Fruit fly (Drosophila melanogaster) whole organism, embryonic: Measurements from ENCODE around the gene MBD-like.

ENCODE experiments used
- Adf1 ChIP-seq: fragments of 200-800 bp; sonication (Bioruptor generic); IDR thresholded peaks from 2 replicates; pipeline ENCODE4 v1.3.6; 2022; ENCODE audit warnings: missing biosample characterization, missing genetic modification characterization
- Awh ChIP-seq: fragments of 200-800 bp; sonication (Bioruptor generic); IDR thresholded peaks from 2 replicates; pipeline ENCODE4, ENCODE4 v1.3.6; 2022; ENCODE audit warnings: missing biosample characterization, missing genetic modification characterization
- BEAF-32 ChIP-seq: fragments of 200-800 bp; sonication (Bioruptor generic); optimal IDR thresholded peaks from 3 replicates; lab custom pipeline; 2017; ENCODE audit warnings: missing biosample characterization, missing genetic modification characterization, mild to moderate bottlenecking, moderate library complexity, missing genetic modification reagents
- CG10267 ChIP-seq: fragments of 200-800 bp; sonication (Bioruptor generic); optimal IDR thresholded peaks from 2 replicates; lab custom pipeline; 2018; ENCODE audit warnings: missing biosample characterization, mild to moderate bottlenecking, missing genetic modification characterization, moderate library complexity
- CG12219 ChIP-seq: fragments of 200-800 bp; sonication (Bioruptor generic); optimal IDR thresholded peaks from 3 replicates; lab custom pipeline; 2018; ENCODE audit warnings: missing biosample characterization, mild to moderate bottlenecking, missing genetic modification characterization
- CG12236 ChIP-seq: fragments of 200-800 bp; sonication (Bioruptor generic); optimal IDR thresholded peaks from 2 replicates; lab custom pipeline; 2016; ENCODE audit warnings: missing biosample characterization, missing genetic modification characterization
- CG13123 ChIP-seq: fragments of 200-800 bp; sonication (Bioruptor generic); optimal IDR thresholded peaks from 2 replicates; lab custom pipeline; 2016; ENCODE audit warnings: missing biosample characterization, missing genetic modification characterization
- CG13624 ChIP-seq: fragments of 200-800 bp; sonication (Bioruptor generic); optimal IDR thresholded peaks from 2 replicates; lab custom pipeline; 2016; ENCODE audit warnings: missing biosample characterization, missing genetic modification characterization
- CG14710 ChIP-seq: fragments of 200-800 bp; sonication (Bioruptor generic); optimal IDR thresholded peaks from 3 replicates; lab custom pipeline; 2019; ENCODE audit warnings: missing biosample characterization, mild to moderate bottlenecking, missing genetic modification characterization, moderate library complexity
- CG14965 ChIP-seq: fragments of 200-800 bp; sonication (Bioruptor generic); optimal IDR thresholded peaks from 2 replicates; lab custom pipeline; 2016; ENCODE audit warnings: missing biosample characterization, missing genetic modification characterization, borderline replicate concordance
- CG15601 ChIP-seq: fragments of 200-800 bp; sonication (Bioruptor generic); optimal IDR thresholded peaks from 3 replicates; lab custom pipeline; 2019; ENCODE audit warnings: missing biosample characterization, mild to moderate bottlenecking, missing genetic modification characterization, moderate library complexity
- CG16779 ChIP-seq: fragments of 200-800 bp; sonication (Bioruptor generic); IDR thresholded peaks from 2 replicates; pipeline ENCODE4 v1.3.6; 2022; ENCODE audit warnings: missing biosample characterization, missing genetic modification characterization
- CG16815 ChIP-seq: fragments of 200-800 bp; sonication (Bioruptor generic); optimal IDR thresholded peaks from 3 replicates; lab custom pipeline; 2017; ENCODE audit warnings: missing biosample characterization, mild to moderate bottlenecking, missing genetic modification characterization
- CG17359 ChIP-seq: fragments of 200-800 bp; sonication (Bioruptor generic); optimal IDR thresholded peaks from 3 replicates; lab custom pipeline; 2018; ENCODE audit warnings: missing biosample characterization, mild to moderate bottlenecking, missing genetic modification characterization, moderate library complexity
- CG18011 ChIP-seq: fragments of 200-800 bp; sonication (Bioruptor generic); optimal IDR thresholded peaks from 2 replicates; lab custom pipeline; 2017; ENCODE audit warnings: missing biosample characterization, missing genetic modification characterization, mild to moderate bottlenecking, moderate library complexity, missing genotype
- CG2678 ChIP-seq: fragments of 200-800 bp; sonication (Bioruptor generic); optimal IDR thresholded peaks from 3 replicates; lab custom pipeline; 2019; ENCODE audit warnings: missing biosample characterization, mild to moderate bottlenecking, missing genetic modification characterization, moderate library complexity
- CG30431 ChIP-seq: fragments of 200-800 bp; sonication (Bioruptor generic); optimal IDR thresholded peaks from 2 replicates; lab custom pipeline; 2017; ENCODE audit warnings: missing biosample characterization, missing genetic modification characterization
- CG31365 ChIP-seq: fragments of 200-800 bp; sonication (Bioruptor generic); optimal IDR thresholded peaks from 2 replicates; lab custom pipeline; 2018; ENCODE audit warnings: missing biosample characterization, mild to moderate bottlenecking, missing genetic modification characterization
- CG33213 ChIP-seq: fragments of 200-800 bp; sonication (Bioruptor generic); optimal IDR thresholded peaks from 3 replicates; lab custom pipeline; 2016; ENCODE audit warnings: missing biosample characterization, missing genetic modification characterization
- CG3847 ChIP-seq: fragments of 200-800 bp; sonication (Bioruptor generic); IDR thresholded peaks from 2 replicates; pipeline ENCODE4 v1.3.6; 2022; ENCODE audit warnings: missing biosample characterization, missing genetic modification characterization
- CG4854 ChIP-seq: fragments of 200-800 bp; sonication (Bioruptor generic); optimal IDR thresholded peaks from 2 replicates; lab custom pipeline; 2016; ENCODE audit warnings: missing biosample characterization, missing genetic modification characterization, inconsistent platforms
- CG6254 ChIP-seq: fragments of 200-800 bp; sonication (Bioruptor generic); optimal IDR thresholded peaks from 3 replicates; lab custom pipeline; 2017; ENCODE audit warnings: mild to moderate bottlenecking, missing biosample characterization, missing genetic modification reagents, missing genetic modification characterization
- CG7839 ChIP-seq: fragments of 200-800 bp; sonication (Bioruptor generic); optimal IDR thresholded peaks from 3 replicates; lab custom pipeline; 2018; ENCODE audit warnings: missing biosample characterization, mild to moderate bottlenecking, missing genetic modification characterization, moderate library complexity
- CG8944 ChIP-seq: fragments of 200-800 bp; sonication (Bioruptor generic); optimal IDR thresholded peaks from 3 replicates; lab custom pipeline; 2016; ENCODE audit warnings: missing biosample characterization, missing genetic modification characterization
- Dad ChIP-seq: fragments of 200-800 bp; sonication (Bioruptor generic); optimal IDR thresholded peaks from 3 replicates; lab custom pipeline; 2016; ENCODE audit warnings: missing biosample characterization, missing genetic modification characterization
- Dip3 ChIP-seq: fragments of 200-800 bp; sonication (Bioruptor generic); optimal IDR thresholded peaks from 3 replicates; lab custom pipeline; 2016; ENCODE audit warnings: missing biosample characterization, missing genetic modification characterization
- ERR ChIP-seq: fragments of 200-800 bp; sonication (Bioruptor generic); optimal IDR thresholded peaks from 2 replicates; lab custom pipeline; 2016; ENCODE audit warnings: missing biosample characterization, missing genetic modification characterization
- MTF-1 ChIP-seq: fragments of 200-800 bp; sonication (Bioruptor generic); optimal IDR thresholded peaks from 2 replicates; lab custom pipeline; 2018; ENCODE audit warnings: missing biosample characterization, mild to moderate bottlenecking, missing genetic modification characterization, borderline replicate concordance
- Ssrp ChIP-seq: fragments of 200-800 bp; sonication (Bioruptor generic); optimal IDR thresholded peaks from 2 replicates; lab custom pipeline; 2018; ENCODE audit warnings: missing biosample characterization, mild to moderate bottlenecking, missing genetic modification characterization, moderate library complexity
- ase ChIP-seq: fragments of 200-800 bp; sonication (Bioruptor generic); IDR thresholded peaks from 3 replicates; pipeline ENCODE4 v1.3.6; 2022; ENCODE audit warnings: missing biosample characterization, missing genetic modification characterization
- bbx ChIP-seq: fragments of 200-800 bp; sonication (Bioruptor generic); IDR thresholded peaks from 2 replicates; pipeline ENCODE4 v1.3.6; 2022; ENCODE audit warnings: missing biosample characterization, missing genetic modification characterization; ENCODE audit not compliant: partially characterized antibody
- corto ChIP-seq: fragments of 200-800 bp; sonication (Bioruptor generic); optimal IDR thresholded peaks from 2 replicates; lab custom pipeline; 2016; ENCODE audit warnings: missing biosample characterization, mild to moderate bottlenecking, missing genetic modification characterization, moderate library complexity
- crc ChIP-seq: fragments of 200-800 bp; sonication (Bioruptor generic); optimal IDR thresholded peaks from 2 replicates; lab custom pipeline; 2016; ENCODE audit warnings: missing biosample characterization, missing genetic modification characterization
- cwo ChIP-seq: fragments of 200-800 bp; sonication (Bioruptor generic); optimal IDR thresholded peaks from 3 replicates; lab custom pipeline; 2017; ENCODE audit warnings: missing biosample characterization, missing genetic modification characterization, mild to moderate bottlenecking, moderate library complexity, missing genetic modification reagents
- exex ChIP-seq: fragments of 200-800 bp; sonication (Bioruptor generic); optimal IDR thresholded peaks from 4 replicates; lab custom pipeline; 2018; ENCODE audit warnings: missing biosample characterization, mild to moderate bottlenecking, missing genetic modification characterization, moderate library complexity
- jumu ChIP-seq: fragments of 200-800 bp; sonication (Bioruptor generic); optimal IDR thresholded peaks from 3 replicates; lab custom pipeline; 2016; ENCODE audit warnings: missing biosample characterization, missing genetic modification characterization
- lbe ChIP-seq: fragments of 200-800 bp; sonication (Bioruptor generic); optimal IDR thresholded peaks from 2 replicates; lab custom pipeline; 2016; ENCODE audit warnings: missing biosample characterization, mild to moderate bottlenecking, missing genetic modification characterization
- mirr ChIP-seq: fragments of 200-800 bp; sonication (Bioruptor generic); optimal IDR thresholded peaks from 3 replicates; lab custom pipeline; 2018; ENCODE audit warnings: missing biosample characterization, mild to moderate bottlenecking, missing genetic modification characterization
- nerfin-1 ChIP-seq: fragments of 200-800 bp; sonication (Bioruptor generic); optimal IDR thresholded peaks from 3 replicates; lab custom pipeline; 2019; ENCODE audit warnings: missing biosample characterization, mild to moderate bottlenecking, missing genetic modification characterization, moderate library complexity
- pfk ChIP-seq: fragments of 200-800 bp; sonication (Bioruptor generic); optimal IDR thresholded peaks from 2 replicates; lab custom pipeline; 2018; ENCODE audit warnings: missing biosample characterization, mild to moderate bottlenecking, missing genetic modification characterization, moderate library complexity
- salm ChIP-seq: fragments of 200-800 bp; sonication (Bioruptor generic); optimal IDR thresholded peaks from 2 replicates; lab custom pipeline; 2018; ENCODE audit warnings: missing biosample characterization, mild to moderate bottlenecking, missing genetic modification characterization
- sisA ChIP-seq: fragments of 200-800 bp; sonication (Bioruptor generic); IDR thresholded peaks from 2 replicates; pipeline ENCODE4 v1.3.6; 2022; ENCODE audit warnings: missing biosample characterization, missing genetic modification characterization
- slp2 ChIP-seq: fragments of 200-800 bp; sonication (Bioruptor generic); optimal IDR thresholded peaks from 2 replicates; lab custom pipeline; 2016; ENCODE audit warnings: missing biosample characterization, missing genetic modification characterization
- sob ChIP-seq: fragments of 200-800 bp; sonication (Bioruptor generic); IDR thresholded peaks from 2 replicates; pipeline ENCODE4 v1.3.6; 2022; ENCODE audit warnings: missing biosample characterization, missing genetic modification characterization
- wdn ChIP-seq: fragments of 200-800 bp; sonication (Bioruptor generic); IDR thresholded peaks from 2 replicates; pipeline ENCODE4 v1.3.6; 2022; ENCODE audit warnings: missing biosample characterization, missing genetic modification characterization
- wek ChIP-seq: fragments of 200-800 bp; sonication (Bioruptor generic); optimal IDR thresholded peaks from 3 replicates; lab custom pipeline; 2018; ENCODE audit warnings: missing biosample characterization, mild to moderate bottlenecking, missing genetic modification characterization, moderate library complexity
- wor ChIP-seq: fragments of 200-800 bp; sonication (Bioruptor generic); IDR thresholded peaks from 2 replicates; pipeline ENCODE4 v1.3.6; 2022; ENCODE audit warnings: missing biosample characterization, missing genetic modification characterization

The MBD-like gene

dm6 chr3R:9527907-9528842 lies 31.4 kb upstream of the MBD-like start (continued):
- TF ChIP-seq BEAF-32 (GFP tag; lab: Kevin White, UChicago) (no peak), wek (GFP tag; lab: Kevin White, UChicago) (peak; percentile 65), Ssrp (peak; percentile 42), CG3847 (GFP tag; lab: Robert Waterston, UW) (peak; percentile 76), slp2 (GFP tag; lab: Kevin White, UChicago) (peak; percentile 74), CG31365 (tag; lab: Kevin White, UChicago) (peak; percentile 78), CG10267 (tag; lab: Kevin White, UChicago) (peak; percentile 64), CG12236 (GFP tag; lab: Kevin White, UChicago) (peak; percentile 7), CG12219 (GFP tag; lab: Kevin White, UChicago) (peak; percentile 80), ase (GFP tag; lab: Robert Waterston, UW) (peak; percentile 85), MTF-1 (GFP tag; lab: Kevin White, UChicago) (peak; percentile 85), CG13624 (peak; percentile 95), CG14965 (peak; percentile 26), CG2678 (tag; lab: Kevin White, UChicago) (peak; percentile 91), CG13123 (GFP tag; lab: Kevin White, UChicago) (peak; percentile 48), crc (GFP tag; lab: Kevin White, UChicago) (peak; percentile 92), pfk (GFP tag; lab: Kevin White, UChicago) (peak; percentile 21), CG16779 (GFP tag; lab: Robert Waterston, UW) (peak; percentile 95), CG8944 (GFP tag; lab: Kevin White, UChicago) (peak; percentile 70), Awh (GFP tag; lab: Robert Waterston, UW) (peak; percentile 71), wdn (peak; percentile 91), Dip3 (peak; percentile 86), sisA (peak; percentile 86), jumu (GFP tag; lab: Kevin White, UChicago) (peak; percentile 90), mirr (peak; percentile 94), CG6254 (GFP tag; lab: Kevin White, UChicago) (peak; percentile 65), CG15601 (no peak), CG16815 (GFP tag; lab: Kevin White, UChicago) (peak; percentile 52), salm (tag; lab: Kevin White, UChicago) (peak; percentile 65), cwo (GFP tag; lab: Kevin White, UChicago) (peak; percentile 93), sob (peak; percentile 95), lbe (peak; percentile 95), ERR (GFP tag; lab: Kevin White, UChicago) (peak; percentile 91), bbx (GFP tag; lab: Robert Waterston, UW) (no peak; the same call in 1 of the 2 replicates), CG4854 (peak; percentile 92), wor (GFP tag; lab: Robert Waterston, UW) (peak; percentile 48; the same call in 1 of the 2 replicates), CG7839 (tag; lab: Kevin White, UChicago) (peak; percentile 92), Dad (GFP tag; lab: Kevin White, UChicago) (peak; percentile 90), Adf1 (GFP tag; lab: Robert Waterston, UW) (peak; percentile 69), CG33213 (GFP tag; lab: Kevin White, UChicago) (peak; percentile 89), CG18011 (GFP tag; lab: Kevin White, UChicago) (peak; percentile 68), exex (tag; lab: Kevin White, UChicago) (peak; percentile 86), CG30431 (GFP tag; lab: Kevin White, UChicago) (peak; percentile 56), corto (GFP tag; lab: Kevin White, UChicago) (peak; percentile 96), CG14710 (peak; percentile 35), nerfin-1 (tag; lab: Kevin White, UChicago) (no peak), CG17359 (peak; percentile 86)
